Fruit fly (Drosophila melanogaster) whole organism, pupa: ENCODE data around the gene CG11699.
A peak's percentile ranks its signal among the peaks of the same experiment; 100 is the strongest.

Experiments used
- CG10348 ChIP-seq: fragments of 200-800 bp; sonication (Bioruptor generic); IDR thresholded peaks from 2 replicates; pipeline ENCODE4 v1.3.6; 2022; ENCODE audit warnings: missing biosample characterization, missing genetic modification characterization
- CG12605 ChIP-seq: fragments of 200-800 bp; sonication (Bioruptor generic); IDR thresholded peaks from 2 replicates; pipeline ENCODE4 v1.3.6; 2022; ENCODE audit warnings: missing biosample characterization, missing genetic modification characterization
- CG13204 ChIP-seq: fragments of 200-800 bp; sonication (Bioruptor generic); optimal IDR thresholded peaks from 2 replicates; lab custom pipeline; 2018; ENCODE audit warnings: missing biosample characterization, mild to moderate bottlenecking, missing genetic modification characterization, moderate library complexity
- CG14655 ChIP-seq: fragments of 200-800 bp; sonication (Bioruptor generic); optimal IDR thresholded peaks from 3 replicates; lab custom pipeline; 2017; ENCODE audit warnings: mild to moderate bottlenecking, missing biosample characterization, missing genetic modification reagents, missing genetic modification characterization
- CG15710 ChIP-seq: fragments of 200-800 bp; sonication (Bioruptor generic); optimal IDR thresholded peaks from 2 replicates; lab custom pipeline; 2018; ENCODE audit warnings: missing biosample characterization, mild to moderate bottlenecking, missing genetic modification characterization, moderate library complexity
- CG17806 ChIP-seq: fragments of 200-800 bp; sonication (Bioruptor generic); optimal IDR thresholded peaks from 2 replicates; lab custom pipeline; 2018; ENCODE audit warnings: missing biosample characterization, mild to moderate bottlenecking, missing genetic modification characterization, moderate library complexity
- CG32121 ChIP-seq: fragments of 200-800 bp; sonication (Bioruptor generic); IDR thresholded peaks from 2 replicates; pipeline ENCODE4 v1.3.6; 2022; ENCODE audit warnings: missing biosample characterization, missing genetic modification characterization
- CG34367 ChIP-seq: fragments of 200-800 bp; sonication (Bioruptor generic); optimal IDR thresholded peaks from 2 replicates; lab custom pipeline; 2018; ENCODE audit warnings: missing biosample characterization, mild to moderate bottlenecking, missing genetic modification characterization
- CG4496 ChIP-seq: fragments of 200-800 bp; sonication (Bioruptor generic); IDR thresholded peaks from 3 replicates; pipeline ENCODE4 v1.3.6; 2022; ENCODE audit warnings: missing biosample characterization, missing genetic modification characterization
- CG8159 ChIP-seq: fragments of 200-800 bp; sonication (Bioruptor generic); optimal IDR thresholded peaks from 3 replicates; lab custom pipeline; 2018; ENCODE audit warnings: missing biosample characterization, mild to moderate bottlenecking, missing genetic modification characterization, moderate library complexity
- CG8301 ChIP-seq: fragments of 200-800 bp; sonication (Bioruptor generic); optimal IDR thresholded peaks from 2 replicates; lab custom pipeline; 2018; ENCODE audit warnings: missing biosample characterization, mild to moderate bottlenecking, missing genetic modification characterization
- CG9948 ChIP-seq: fragments of 200-800 bp; sonication (Bioruptor generic); optimal IDR thresholded peaks from 2 replicates; lab custom pipeline; 2018; ENCODE audit warnings: missing biosample characterization, mild to moderate bottlenecking, missing genetic modification characterization, moderate library complexity
- D1 ChIP-seq: fragments of 200-800 bp; sonication (Bioruptor generic); optimal IDR thresholded peaks from 2 replicates; lab custom pipeline; 2018; ENCODE audit warnings: missing biosample characterization, mild to moderate bottlenecking, missing genetic modification characterization, moderate library complexity
- EcR ChIP-seq: fragments of 200-800 bp; sonication (Bioruptor generic); optimal IDR thresholded peaks from 3 replicates; lab custom pipeline; 2019; ENCODE audit warnings: missing biosample characterization, missing genetic modification characterization, mild to moderate bottlenecking, moderate library complexity, missing genetic modification reagents
- Ets98B ChIP-seq: fragments of 200-800 bp; sonication (Bioruptor generic); IDR thresholded peaks from 2 replicates; pipeline ENCODE4 v1.3.6; 2022; ENCODE audit warnings: missing biosample characterization, missing genetic modification characterization
- Pif1A ChIP-seq: fragments of 200-800 bp; sonication (Bioruptor generic); optimal IDR thresholded peaks from 3 replicates; lab custom pipeline; 2016; ENCODE audit warnings: missing biosample characterization, missing genetic modification characterization
- Pif1B ChIP-seq: fragments of 200-800 bp; sonication (Bioruptor generic); optimal IDR thresholded peaks from 3 replicates; lab custom pipeline; 2016; ENCODE audit warnings: missing biosample characterization, missing genetic modification characterization
- Snoo ChIP-seq: fragments of 200-800 bp; sonication (Bioruptor generic); optimal IDR thresholded peaks from 3 replicates; lab custom pipeline; 2017; ENCODE audit warnings: missing biosample characterization, mild to moderate bottlenecking, missing genetic modification characterization, inconsistent platforms
- fd96Ca ChIP-seq: fragments of 200-800 bp; sonication (Bioruptor generic); IDR thresholded peaks from 3 replicates; pipeline ENCODE4 v1.3.6; 2022; ENCODE audit warnings: missing biosample characterization, missing genetic modification characterization
- gl ChIP-seq: fragments of 200-800 bp; sonication (Bioruptor generic); optimal IDR thresholded peaks from 2 replicates; lab custom pipeline; 2018; ENCODE audit warnings: missing biosample characterization, mild to moderate bottlenecking, missing genetic modification characterization
- rn ChIP-seq: fragments of 200-800 bp; sonication (Bioruptor generic); IDR thresholded peaks from 2 replicates; pipeline ENCODE4 v1.3.6; 2022; ENCODE audit warnings: missing biosample characterization, missing genetic modification characterization

The CG11699 gene

dm6 chrX:11556774-11557173 is 13.6 kb upstream of the CG11699 start:
- no peak for TF ChIP-seq CG13204 (GFP tag; lab: Kevin White, UChicago)
- TF ChIP-seq EcR = no peak
- TF ChIP-seq CG9948 = no peak
- no peak for TF ChIP-seq CG15710
- no peak for TF ChIP-seq rn (GFP tag; lab: Robert Waterston, UW)
- no peak for TF ChIP-seq Pif1B (GFP tag; lab: Kevin White, UChicago)
- no peak for TF ChIP-seq CG12605 (GFP tag; lab: Robert Waterston, UW)
- TF ChIP-seq Pif1A = no peak
- no peak for TF ChIP-seq CG4496 (GFP tag; lab: Robert Waterston, UW)
- no peak for TF ChIP-seq Snoo
- no peak for TF ChIP-seq fd96Ca (GFP tag; lab: Robert Waterston, UW)
- no peak for TF ChIP-seq CG17806 (tag; lab: Kevin White, UChicago)
- TF ChIP-seq gl (tag; lab: Kevin White, UChicago) = no peak
- no peak for TF ChIP-seq CG8301 (tag; lab: Kevin White, UChicago)
- no peak for TF ChIP-seq CG32121 (GFP tag; lab: Robert Waterston, UW)
- no peak for TF ChIP-seq CG34367 (tag; lab: Kevin White, UChicago)
- TF ChIP-seq Ets98B (GFP tag; lab: Robert Waterston, UW) = no peak

dm6 chrX:11558389-11558908 is 12.0 kb upstream of the CG11699 start, which contains the start of gene CG1572:
CG1572 (minus strand) TSS chrX:11558654.
- TF ChIP-seq fd96Ca (GFP tag; lab: Robert Waterston, UW) (no peak), CG32121 (GFP tag; lab: Robert Waterston, UW) (0 out of 2 replicates have a peak, but pooled peaks have one; percentile 48), rn (GFP tag; lab: Robert Waterston, UW) (no peak), CG15710 (no peak), Ets98B (GFP tag; lab: Robert Waterston, UW) (peak; percentile 59), CG14655 (GFP tag; lab: Kevin White, UChicago) (peak; percentile 18), gl (tag; lab: Kevin White, UChicago) (no peak), CG8159 (tag; lab: Kevin White, UChicago) (no peak), D1 (tag; lab: Kevin White, UChicago) (no peak), CG13204 (GFP tag; lab: Kevin White, UChicago) (peak; percentile 29), Pif1B (GFP tag; lab: Kevin White, UChicago) (peak; percentile 34), CG8301 (tag; lab: Kevin White, UChicago) (no peak), EcR (no peak), CG10348 (GFP tag; lab: Robert Waterston, UW) (no peak), CG12605 (GFP tag; lab: Robert Waterston, UW) (0 out of 2 replicates have a peak, but pooled peaks have one; percentile 19), CG17806 (tag; lab: Kevin White, UChicago) (no peak), Snoo (peak; percentile 28), CG4496 (GFP tag; lab: Robert Waterston, UW) (peak; percentile 30; the same call in 1 of the 3 replicates), CG9948 (no peak), Pif1A (peak; percentile 11), CG34367 (tag; lab: Kevin White, UChicago) (no peak)

dm6 chrX:11559728-11560724 is 10.4 kb upstream of the CG11699 start:
- TF ChIP-seq Pif1A (peak; percentile 54), CG14655 (GFP tag; lab: Kevin White, UChicago) (peak; percentile 87), CG10348 (GFP tag; lab: Robert Waterston, UW) (peak; percentile 43; the same call in 1 of the 2 replicates), CG32121 (GFP tag; lab: Robert Waterston, UW) (peak; percentile 72), CG9948 (peak; percentile 83), CG4496 (GFP tag; lab: Robert Waterston, UW) (peak; percentile 56; the same call in 2 of the 3 replicates), CG12605 (GFP tag; lab: Robert Waterston, UW) (peak; percentile 36), CG34367 (tag; lab: Kevin White, UChicago) (peak; percentile 73), Snoo (peak; percentile 74), CG8159 (tag; lab: Kevin White, UChicago) (peak; percentile 90), fd96Ca (GFP tag; lab: Robert Waterston, UW) (peak; percentile 22; the same call in 1 of the 3 replicates), D1 (tag; lab: Kevin White, UChicago) (no peak), Pif1B (GFP tag; lab: Kevin White, UChicago) (peak; percentile 53), CG15710 (peak; percentile 88), CG13204 (GFP tag; lab: Kevin White, UChicago) (peak; percentile 50), Ets98B (GFP tag; lab: Robert Waterston, UW) (peak; percentile 41), EcR (peak; percentile 34), CG17806 (tag; lab: Kevin White, UChicago) (peak; percentile 80), rn (GFP tag; lab: Robert Waterston, UW) (peak; percentile 49; the same call in 1 of the 2 replicates), CG8301 (tag; lab: Kevin White, UChicago) (peak; percentile 80), gl (tag; lab: Kevin White, UChicago) (peak; percentile 47)

dm6 chrX:11561450-11562040 is 8.9 kb upstream of the CG11699 start, which contains the start of gene PGRP-SA:
PGRP-SA (plus strand) TSS chrX:11561643.
- TF ChIP-seq CG15710 (no peak), CG4496 (GFP tag; lab: Robert Waterston, UW) (0 out of 3 replicates have a peak, but pooled peaks have one; percentile 12)
